Worm (Caenorhabditis elegans) whole organism, L3 larva: Measurements from ENCODE around the gene F02E11.2.

Experiments
- ZK546.5 ChIP-seq: sonication (generic microtip); optimal IDR thresholded peaks from 2 replicates; lab custom pipeline; 2017; ENCODE audit warnings: missing biosample characterization, missing genetic modification characterization
- aly-2 ChIP-seq: fragments of 150-350 bp; optimal IDR thresholded peaks from 2 replicates; lab custom pipeline; 2014; ENCODE audit warnings: missing biosample characterization, missing genetic modification characterization
- ama-1 ChIP-seq: fragments of 150-350 bp; optimal IDR thresholded peaks from 2 replicates; lab custom pipeline; 2018
- elt-1 ChIP-seq: fragments of 150-350 bp; optimal IDR thresholded peaks from 2 replicates; lab custom pipeline; 2014; ENCODE audit warnings: missing biosample characterization, missing genetic modification characterization
- jun-1 ChIP-seq: fragments of 150-350 bp; optimal IDR thresholded peaks from 2 replicates; lab custom pipeline; 2014; ENCODE audit warnings: missing biosample characterization, missing genetic modification reagents, missing genetic modification characterization
- lsy-12 ChIP-seq: sonication (generic microtip); optimal IDR thresholded peaks from 2 replicates; lab custom pipeline; 2016; ENCODE audit warnings: mild to moderate bottlenecking, missing genetic modification characterization, missing compliant biosample characterization
- nfya-1 ChIP-seq: sonication (generic microtip); optimal IDR thresholded peaks from 2 replicates; lab custom pipeline; 2017; ENCODE audit warnings: missing genetic modification characterization, mild to moderate bottlenecking, missing compliant biosample characterization, antibody characterized with exemption, moderate library complexity; ENCODE audit not compliant: insufficient read depth
- nhr-28 ChIP-seq: fragments of 150-350 bp; optimal IDR thresholded peaks from 2 replicates; lab custom pipeline; 2014; ENCODE audit warnings: missing biosample characterization, missing genetic modification characterization
- pqm-1 ChIP-seq: fragments of 150-350 bp; optimal IDR thresholded peaks from 2 replicates; lab custom pipeline; 2017; ENCODE audit warnings: missing biosample characterization, missing genetic modification characterization, inconsistent platforms
- sea-2 ChIP-seq: fragments of 150-350 bp; sonication (generic microtip); optimal IDR thresholded peaks from 4 replicates; lab custom pipeline; 2014; ENCODE audit warnings: missing biosample characterization, missing genetic modification reagents, missing genetic modification characterization
- zag-1 ChIP-seq: fragments of 150-350 bp; optimal IDR thresholded peaks from 2 replicates; lab custom pipeline; 2014; ENCODE audit warnings: missing biosample characterization, missing genetic modification characterization
- ztf-11 ChIP-seq: fragments of 150-350 bp; optimal IDR thresholded peaks from 2 replicates; lab custom pipeline; 2014; ENCODE audit warnings: missing biosample characterization, missing genetic modification characterization

ce11 chrII:3278634-3279033 is 16.0 kb downstream of the F02E11.2 start, which contains the start of gene wht-4:
- TF ChIP-seq sea-2 (GFP tag; lab: Kevin White, UChicago), result no peak
- no peak for TF ChIP-seq nfya-1 (tag; lab: Kevin White, UChicago)
- no peak for TF ChIP-seq ZK546.5
- TF ChIP-seq pqm-1 (tag; lab: Kevin White, UChicago), result no peak
- no peak for TF ChIP-seq ztf-11 (tag; lab: Kevin White, UChicago)
- no peak for TF ChIP-seq aly-2 (tag; lab: Kevin White, UChicago)
- no peak for TF ChIP-seq elt-1 (tag; lab: Kevin White, UChicago)
- TF ChIP-seq jun-1, result no peak
- no peak for TF ChIP-seq zag-1 (tag; lab: Kevin White, UChicago)
- TF ChIP-seq ama-1, result no peak
- no peak for TF ChIP-seq nhr-28 (tag; lab: Kevin White, UChicago)
- no peak for TF ChIP-seq lsy-12
